Worm (Caenorhabditis elegans) whole organism, young adult: Measurements from ENCODE around the gene chtl-1.
A peak's percentile ranks its signal among the peaks of the same experiment; 100 is the strongest.

ENCODE experiments used
- B0019.2 ChIP-seq: fragments of 200-800 bp; sonication (Bioruptor generic); conservative IDR thresholded peaks from 2 replicates; pipeline ENCODE4 v1.3.6; 2022; ENCODE audit warnings: missing genetic modification reagents, missing genetic modification characterization, missing compliant biosample characterization
- F22D6.2 ChIP-seq: sonication (generic microtip); optimal IDR thresholded peaks from 2 replicates; lab custom pipeline; 2016; ENCODE audit warnings: mild to moderate bottlenecking, missing genetic modification characterization, missing compliant biosample characterization
- F33H1.4 ChIP-seq: fragments of 200-800 bp; sonication (Bioruptor generic); IDR thresholded peaks from 2 replicates; pipeline ENCODE4 v1.3.6; 2022; ENCODE audit warnings: missing genetic modification reagents, missing genetic modification characterization, missing compliant biosample characterization
- F55B11.4 ChIP-seq: sonication (generic microtip); optimal IDR thresholded peaks from 2 replicates; lab custom pipeline; 2016; ENCODE audit warnings: missing compliant biosample characterization, missing genetic modification characterization, borderline replicate concordance; ENCODE audit not compliant: insufficient read depth
- F57C9.4 ChIP-seq: sonication (generic microtip); optimal IDR thresholded peaks from 2 replicates; lab custom pipeline; 2017; ENCODE audit warnings: mild to moderate bottlenecking, missing genetic modification characterization, missing compliant biosample characterization
- Y53G8AR.9 ChIP-seq: fragments of 200-800 bp; sonication (Bioruptor generic); conservative IDR thresholded peaks from 2 replicates; pipeline ENCODE4 v1.3.6; 2022; ENCODE audit warnings: missing genetic modification reagents, missing genetic modification characterization, missing compliant biosample characterization
- Y56A3A.18 ChIP-seq: fragments of 200-800 bp; sonication (Bioruptor generic); IDR thresholded peaks from 2 replicates; pipeline ENCODE4 v1.3.6; 2022; ENCODE audit warnings: missing genetic modification reagents, missing genetic modification characterization, missing compliant biosample characterization
- Y67H2A.10 ChIP-seq: fragments of 200-800 bp; sonication (Bioruptor generic); conservative IDR thresholded peaks from 2 replicates; pipeline ENCODE4 v1.3.6; 2022; ENCODE audit warnings: missing genetic modification reagents, missing genetic modification characterization, missing compliant biosample characterization
- Y95B8A.8 ChIP-seq: fragments of 200-800 bp; sonication (Bioruptor generic); IDR thresholded peaks from 2 replicates; pipeline ENCODE4 v1.3.6; 2022; ENCODE audit warnings: missing genetic modification reagents, missing genetic modification characterization, missing compliant biosample characterization
- akir-1 ChIP-seq: fragments of 200-800 bp; sonication (Bioruptor generic); optimal IDR thresholded peaks from 2 replicates; lab custom pipeline; 2018; ENCODE audit warnings: mild to moderate bottlenecking, missing genetic modification characterization, moderate library complexity, missing compliant biosample characterization
- atf-7 ChIP-seq: sonication (generic microtip); optimal IDR thresholded peaks from 2 replicates; lab custom pipeline; 2017; ENCODE audit warnings: mild to moderate bottlenecking, missing genetic modification characterization, missing compliant biosample characterization
- attf-3 ChIP-seq: fragments of 200-800 bp; sonication (Bioruptor generic); conservative IDR thresholded peaks from 2 replicates; pipeline ENCODE4 v1.3.6; 2022; ENCODE audit warnings: missing genetic modification reagents, missing genetic modification characterization, missing compliant biosample characterization
- attf-5 ChIP-seq: fragments of 200-800 bp; sonication (Bioruptor generic); optimal IDR thresholded peaks from 2 replicates; lab custom pipeline; 2018; ENCODE audit warnings: mild to moderate bottlenecking, missing genetic modification characterization, missing compliant biosample characterization
- attf-6 ChIP-seq: fragments of 200-800 bp; sonication (Bioruptor generic); IDR thresholded peaks from 2 replicates; pipeline ENCODE4 v1.3.6; 2022; ENCODE audit warnings: missing genetic modification reagents, missing genetic modification characterization, missing compliant biosample characterization
- ccch-3 ChIP-seq: fragments of 200-800 bp; sonication (Bioruptor generic); optimal IDR thresholded peaks from 2 replicates; lab custom pipeline; 2018; ENCODE audit warnings: mild to moderate bottlenecking, missing genetic modification characterization, missing compliant biosample characterization
- cebp-1 ChIP-seq, 2 experiments: fragments of 200-800 bp in 1 of 2; sonication (Bioruptor generic) in 1 of 2; sonication (generic microtip) in 1 of 2; IDR thresholded peaks in 1 of 2; optimal IDR thresholded peaks in 1 of 2; 2 replicates each; pipeline versions ENCODE4 v1.3.6 to Lab custom; 2017 to 2022; ENCODE audit warnings: missing compliant biosample characterization in 2 of 2, missing genetic modification characterization in 2 of 2, mild to moderate bottlenecking in 1 of 2, missing genetic modification reagents in 1 of 2, moderate library complexity in 1 of 2
- ceh-91 ChIP-seq: fragments of 200-800 bp; sonication (Bioruptor generic); IDR thresholded peaks from 2 replicates; pipeline ENCODE4 v1.3.6; 2022; ENCODE audit warnings: missing genetic modification reagents, missing genetic modification characterization, missing compliant biosample characterization
- die-1 ChIP-seq: sonication (generic microtip); optimal IDR thresholded peaks from 2 replicates; lab custom pipeline; 2016; ENCODE audit warnings: missing genotype, mild to moderate bottlenecking, missing genetic modification characterization, missing compliant biosample characterization
- dox-1 ChIP-seq: fragments of 200-800 bp; sonication (Bioruptor generic); IDR thresholded peaks from 2 replicates; pipeline ENCODE4 v1.3.6; 2022; ENCODE audit warnings: missing genetic modification reagents, missing genetic modification characterization, missing compliant biosample characterization
- efl-1 ChIP-seq: fragments of 150-350 bp; optimal IDR thresholded peaks from 2 replicates; lab custom pipeline; 2014; ENCODE audit warnings: missing biosample characterization, missing genetic modification reagents, missing genetic modification characterization
- egl-18 ChIP-seq: fragments of 200-800 bp; sonication (Bioruptor generic); IDR thresholded peaks from 2 replicates; pipeline ENCODE4 v1.3.6; 2022; ENCODE audit warnings: missing genetic modification reagents, missing genetic modification characterization, missing compliant biosample characterization
- ets-4 ChIP-seq: fragments of 200-800 bp; sonication (Bioruptor generic); optimal IDR thresholded peaks from 2 replicates; lab custom pipeline; 2018; ENCODE audit warnings: mild to moderate bottlenecking, missing genetic modification characterization, missing compliant biosample characterization
- fkh-3 ChIP-seq: sonication (generic microtip); optimal IDR thresholded peaks from 2 replicates; lab custom pipeline; 2016; ENCODE audit warnings: mild to moderate bottlenecking, missing genetic modification characterization, missing compliant biosample characterization
- gei-17 ChIP-seq: fragments of 200-800 bp; sonication (Bioruptor generic); optimal IDR thresholded peaks from 2 replicates; lab custom pipeline; 2018; ENCODE audit warnings: mild to moderate bottlenecking, missing genetic modification characterization, missing compliant biosample characterization
- hlh-26 ChIP-seq: fragments of 200-800 bp; sonication (Bioruptor generic); conservative IDR thresholded peaks from 2 replicates; pipeline ENCODE4 v1.3.6; 2022; ENCODE audit warnings: missing genetic modification reagents, missing genetic modification characterization, missing compliant biosample characterization
- hmg-1.2 ChIP-seq: fragments of 200-800 bp; sonication (Bioruptor generic); IDR thresholded peaks from 2 replicates; pipeline ENCODE4 v1.3.6; 2022; ENCODE audit warnings: missing genetic modification reagents, missing genetic modification characterization, missing compliant biosample characterization
- lin-35 ChIP-seq, 3 experiments: fragments of 150-350 bp in 2 of 3; sonication (generic microtip) in 1 of 3; optimal IDR thresholded peaks; 2 replicates each; lab custom pipeline; 2014 to 2018; ENCODE audit warnings: missing biosample characterization in 3 of 3, missing genetic modification characterization in 3 of 3, missing genetic modification reagents in 3 of 3
- lin-40 ChIP-seq: sonication (generic microtip); optimal IDR thresholded peaks from 2 replicates; lab custom pipeline; 2016; ENCODE audit warnings: missing genetic modification characterization, mild to moderate bottlenecking, missing compliant biosample characterization, missing genotype, missing genetic modification reagents
- lir-1 ChIP-seq: fragments of 200-800 bp; sonication (Bioruptor generic); conservative IDR thresholded peaks from 2 replicates; pipeline ENCODE4 v1.3.6; 2022; ENCODE audit warnings: missing genetic modification reagents, missing genetic modification characterization, missing compliant biosample characterization
- madf-6 ChIP-seq: fragments of 200-800 bp; sonication (Bioruptor generic); IDR thresholded peaks from 2 replicates; pipeline ENCODE4 v1.3.6; 2022; ENCODE audit warnings: missing genetic modification reagents, missing genetic modification characterization, missing compliant biosample characterization
- mel-28 ChIP-seq: sonication (generic microtip); optimal IDR thresholded peaks from 2 replicates; lab custom pipeline; 2016; ENCODE audit warnings: borderline replicate concordance, mild to moderate bottlenecking, missing genetic modification characterization, missing compliant biosample characterization
- nfya-1 ChIP-seq: sonication (generic microtip); optimal IDR thresholded peaks from 2 replicates; lab custom pipeline; 2017; ENCODE audit warnings: antibody characterized with exemption, missing compliant biosample characterization, missing genetic modification characterization, borderline replicate concordance; ENCODE audit not compliant: insufficient read depth
- nfyb-1 ChIP-seq: fragments of 200-800 bp; sonication (Bioruptor generic); IDR thresholded peaks from 2 replicates; pipeline ENCODE4 v1.3.6; 2022; ENCODE audit warnings: missing genetic modification reagents, missing genetic modification characterization, missing compliant biosample characterization
- nhr-120 ChIP-seq: fragments of 200-800 bp; sonication (Bioruptor generic); IDR thresholded peaks from 2 replicates; pipeline ENCODE4 v1.3.6; 2022; ENCODE audit warnings: missing genetic modification characterization, missing compliant biosample characterization
- nhr-27 ChIP-seq: fragments of 200-800 bp; sonication (Bioruptor generic); optimal IDR thresholded peaks from 2 replicates; lab custom pipeline; 2018; ENCODE audit warnings: mild to moderate bottlenecking, missing genetic modification characterization, moderate library complexity, missing compliant biosample characterization
- nhr-80 ChIP-seq: sonication (generic microtip); optimal IDR thresholded peaks from 2 replicates; lab custom pipeline; 2016; ENCODE audit warnings: missing genetic modification characterization, missing compliant biosample characterization
- nhr-90 ChIP-seq: sonication (generic microtip); optimal IDR thresholded peaks from 2 replicates; lab custom pipeline; 2016; ENCODE audit warnings: missing genotype, mild to moderate bottlenecking, missing genetic modification characterization, missing compliant biosample characterization
- rpc-1 ChIP-seq, 2 experiments: fragments of 150-350 bp in 1 of 2; sonication (generic microtip) in 1 of 2; optimal IDR thresholded peaks; 2 replicates each; lab custom pipeline; 2014 to 2018; ENCODE audit warnings: missing biosample characterization in 1 of 2, missing genetic modification characterization in 1 of 2, missing genetic modification reagents in 1 of 2, missing genotype in 1 of 2
- sdz-38 ChIP-seq: sonication (generic microtip); optimal IDR thresholded peaks from 2 replicates; lab custom pipeline; 2016; ENCODE audit warnings: missing genotype, missing genetic modification characterization, missing compliant biosample characterization
- sea-2 ChIP-seq: fragments of 200-800 bp; sonication (Bioruptor generic); IDR thresholded peaks from 2 replicates; pipeline ENCODE4 v1.3.6; 2022; ENCODE audit warnings: missing genetic modification characterization, missing compliant biosample characterization
- snpc-1.1 ChIP-seq: sonication (generic microtip); optimal IDR thresholded peaks from 2 replicates; lab custom pipeline; 2017; ENCODE audit warnings: missing genetic modification characterization, mild to moderate bottlenecking, missing compliant biosample characterization, antibody characterized with exemption, moderate library complexity, missing genotype, missing genetic modification reagents; ENCODE audit not compliant: insufficient read depth
- sptf-2 ChIP-seq: fragments of 200-800 bp; sonication (Bioruptor generic); optimal IDR thresholded peaks from 2 replicates; lab custom pipeline; 2018; ENCODE audit warnings: mild to moderate bottlenecking, missing genetic modification characterization, missing compliant biosample characterization
- zfh-2 ChIP-seq: fragments of 200-800 bp; sonication (Bioruptor generic); conservative IDR thresholded peaks from 2 replicates; pipeline ENCODE4 v1.3.6; 2022; ENCODE audit warnings: missing genetic modification reagents, missing genetic modification characterization, missing compliant biosample characterization
- ztf-3 ChIP-seq: fragments of 200-800 bp; sonication (Bioruptor generic); optimal IDR thresholded peaks from 2 replicates; lab custom pipeline; 2018; ENCODE audit warnings: mild to moderate bottlenecking, missing genetic modification characterization, missing compliant biosample characterization

chtl-1 gene

DNA sequence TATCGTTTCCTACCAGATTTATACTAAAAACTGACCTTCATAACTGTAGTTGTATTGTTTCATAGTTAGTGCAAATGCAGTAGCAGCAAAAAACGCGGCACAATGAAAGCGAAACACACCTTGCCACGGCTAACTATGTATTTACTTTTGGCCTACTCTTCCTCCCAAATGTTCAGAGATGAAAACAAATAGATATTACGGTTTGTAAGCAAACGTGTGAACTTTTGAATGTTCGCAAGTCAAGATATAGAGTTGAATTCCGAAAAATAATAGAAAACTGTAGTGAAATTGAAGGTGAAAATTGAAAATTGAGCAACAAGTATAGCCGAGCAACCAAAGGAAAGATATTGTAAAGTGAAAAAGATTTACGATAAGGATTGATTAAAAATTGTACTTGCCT lies at the start of gene chtl-1:
chtl-1 (minus strand) TSS at position 101 of the 400 bp plus-strand sequence.
- TF ChIP-seq F55B11.4 (tag; lab: Kevin White, UChicago) (no peak), hmg-1.2 (no peak), Y53G8AR.9 (GFP tag; lab: Robert Waterston, UW) (no peak), F22D6.2 (no peak), rpc-1 (optimal IDR thresholded peaks at IDR 0.05; lab: Kevin White, UChicago) (no peak), rpc-1 (tag; optimal IDR thresholded peaks at IDR 0.05; lab: Kevin White, UChicago) (no peak), nhr-120 (no peak), Y67H2A.10 (GFP tag; lab: Robert Waterston, UW) (no peak), F57C9.4 (no peak), ztf-3 (GFP tag; lab: Kevin White, UChicago) (no peak), nhr-27 (tag; lab: Kevin White, UChicago) (no peak), lin-35 (GFP tag; optimal IDR thresholded peaks at IDR 0.05; lab: Kevin White, UChicago) (no peak), Y56A3A.18 (GFP tag; lab: Robert Waterston, UW) (no peak)

DNA sequence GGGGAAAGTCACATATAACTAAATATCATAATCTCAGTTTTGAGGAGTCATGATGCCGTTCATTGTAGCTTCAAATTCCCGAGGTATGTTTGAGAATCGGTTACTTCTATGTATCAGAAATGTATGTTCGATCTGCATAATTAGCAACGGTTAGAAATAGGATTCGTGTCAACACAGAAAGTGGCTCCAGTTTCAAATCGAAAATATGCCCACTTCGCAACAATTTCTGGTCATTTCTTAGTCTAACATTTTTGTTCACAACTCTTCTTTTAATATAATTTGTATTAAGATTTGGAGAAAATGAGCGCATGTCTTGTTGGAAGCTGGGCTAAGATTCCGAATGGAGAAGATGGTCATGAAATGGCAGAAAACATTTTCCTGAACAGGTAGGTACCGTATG lies 49.4 kb upstream of the chtl-1 start, which contains the start of gene pks-1:
pks-1 (plus strand) TSS at position 301 of the 400 bp plus-strand sequence.
- TF ChIP-seq akir-1 (no peak), efl-1 (GFP tag; lab: Kevin White, UChicago) (no peak)

DNA sequence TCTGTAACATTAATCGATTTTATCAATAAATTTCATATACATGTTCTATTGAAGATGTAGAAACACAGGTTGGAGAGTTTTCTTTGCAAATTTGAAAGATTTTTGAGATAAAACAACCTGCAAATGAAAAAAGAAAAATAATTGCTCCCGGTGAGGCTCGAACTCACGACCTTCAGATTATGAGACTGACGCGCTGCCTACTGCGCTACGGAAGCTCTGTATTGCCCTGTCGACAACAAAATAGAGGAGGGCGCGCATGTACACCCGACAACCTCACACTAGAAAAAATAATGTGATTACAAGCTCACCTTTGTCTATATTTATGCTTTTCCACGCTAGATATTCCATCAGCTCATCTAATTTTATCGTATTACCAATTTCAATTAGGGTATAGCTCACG lies 43.1 kb upstream of the chtl-1 start:
- no peak for TF ChIP-seq nhr-80 (tag; lab: Kevin White, UChicago)
- TF ChIP-seq hlh-26 (GFP tag; lab: Robert Waterston, UW), result no peak
- no peak for TF ChIP-seq lin-40 (tag; lab: Kevin White, UChicago)
- TF ChIP-seq nfyb-1 (GFP tag; lab: Robert Waterston, UW), result no peak; the same call in 1 of the 2 replicates
- no peak for TF ChIP-seq attf-5 (GFP tag; lab: Kevin White, UChicago)
- TF ChIP-seq sea-2, result no peak
- TF ChIP-seq nhr-27 (tag; lab: Kevin White, UChicago), result no peak
- peak; percentile 74 for TF ChIP-seq nhr-90 (tag; lab: Kevin White, UChicago)
- TF ChIP-seq atf-7, result peak; percentile 7
- no peak for TF ChIP-seq gei-17 (GFP tag; lab: Kevin White, UChicago)
- no peak for TF ChIP-seq ccch-3
- no peak for TF ChIP-seq madf-6 (GFP tag; lab: Robert Waterston, UW)
- no peak for TF ChIP-seq Y67H2A.10 (GFP tag; lab: Robert Waterston, UW)
- TF ChIP-seq B0019.2 (GFP tag; lab: Robert Waterston, UW), result no peak
- no peak for TF ChIP-seq cebp-1 (GFP tag; IDR thresholded peaks at IDR 0.05; lab: Robert Waterston, UW)
- TF ChIP-seq cebp-1 (tag; optimal IDR thresholded peaks at IDR 0.05; lab: Kevin White, UChicago), result no peak
- TF ChIP-seq egl-18 (GFP tag; lab: Robert Waterston, UW), result no peak
- no peak for TF ChIP-seq Y95B8A.8
- TF ChIP-seq sdz-38, result no peak
- TF ChIP-seq die-1 (tag; lab: Kevin White, UChicago), result peak; percentile 91
- TF ChIP-seq zfh-2, result no peak
- no peak for TF ChIP-seq lir-1 (GFP tag; lab: Robert Waterston, UW)
- no peak for TF ChIP-seq ets-4 (GFP tag; lab: Kevin White, UChicago)
- no peak for TF ChIP-seq sptf-2 (GFP tag; lab: Kevin White, UChicago)
- TF ChIP-seq rpc-1 (optimal IDR thresholded peaks at IDR 0.05; lab: Kevin White, UChicago), result peak; percentile 80
- TF ChIP-seq rpc-1 (tag; optimal IDR thresholded peaks at IDR 0.05; lab: Kevin White, UChicago), result peak; percentile 89
- TF ChIP-seq F33H1.4 (GFP tag; lab: Robert Waterston, UW), result no peak
- no peak for TF ChIP-seq nfya-1 (tag; lab: Kevin White, UChicago)
- TF ChIP-seq dox-1 (GFP tag; lab: Robert Waterston, UW), result 0 out of 2 replicates have a peak, but pooled peaks have one; percentile 51
- no peak for TF ChIP-seq mel-28 (tag; lab: Kevin White, UChicago)
- TF ChIP-seq attf-3 (GFP tag; lab: Robert Waterston, UW), result no peak
- TF ChIP-seq snpc-1.1 (tag; lab: Kevin White, UChicago), result no peak
- TF ChIP-seq ceh-91 (GFP tag; lab: Robert Waterston, UW), result no peak
- TF ChIP-seq F55B11.4 (tag; lab: Kevin White, UChicago), result no peak
- 0 out of 2 replicates have a peak, but pooled peaks have one; percentile 54 for TF ChIP-seq attf-6 (GFP tag; lab: Robert Waterston, UW)
- no peak for TF ChIP-seq fkh-3 (tag; lab: Kevin White, UChicago)
